Worm (Caenorhabditis elegans): ENCODE results near the gene C03A3.3.

C03A3.3 gene

ce11 chrX:11250983-11251382 lies 17.9 kb downstream of the C03A3.3 start:
- TF ChIP-seq pqm-1 (tag; optimal IDR thresholded peaks at IDR 0.05) (peak; percentile 19), elt-2 (tag; optimal IDR thresholded peaks at IDR 0.05) (peak; percentile 42), daf-12 (tag; optimal IDR thresholded peaks at IDR 0.05) (no peak)

ce11 chrX:11249392-11249791 lies 19.5 kb downstream of the C03A3.3 start:
- peak; percentile 25 for TF ChIP-seq nhr-23 (tag; optimal IDR thresholded peaks at IDR 0.05)
- TF ChIP-seq egl-5 (tag; optimal IDR thresholded peaks at IDR 0.05), result peak; percentile 19
- no peak for TF ChIP-seq pha-4 (tag; optimal IDR thresholded peaks at IDR 0.05)

ce11 chrX:11248083-11248482 lies 20.8 kb downstream of the C03A3.3 start:
- TF ChIP-seq fkh-10 (GFP tag; optimal IDR thresholded peaks at IDR 0.05) (no peak), fos-1 (tag; optimal IDR thresholded peaks at IDR 0.05) (no peak), snpc-4 (tag; optimal IDR thresholded peaks at IDR 0.05) (no peak), skn-1 (tag; optimal IDR thresholded peaks at IDR 0.05) (no peak), ztf-11 (tag; optimal IDR thresholded peaks at IDR 0.05) (no peak), aly-2 (tag; optimal IDR thresholded peaks at IDR 0.05) (no peak), nhr-77 (tag; optimal IDR thresholded peaks at IDR 0.05) (no peak), nfya-1 (tag; optimal IDR thresholded peaks at IDR 0.05; ENCODE audit: insufficient read depth) (peak; percentile 30), ceh-28 (tag; optimal IDR thresholded peaks at IDR 0.05) (no peak), mdl-1 (tag; optimal IDR thresholded peaks at IDR 0.05) (no peak), nhr-25 (tag; optimal IDR thresholded peaks at IDR 0.05) (peak; percentile 67), tbx-2 (tag; optimal IDR thresholded peaks at IDR 0.05) (peak; percentile 43), fkh-2 (tag; optimal IDR thresholded peaks at IDR 0.05) (no peak), sea-2 (GFP tag; optimal IDR thresholded peaks at IDR 0.05) (no peak), ama-1 (optimal IDR thresholded peaks at IDR 0.05) (no peak), lin-39 (tag; optimal IDR thresholded peaks at IDR 0.05) (no peak), nhr-43 (tag; optimal IDR thresholded peaks at IDR 0.05; ENCODE audit: poor library complexity, severe bottlenecking) (peak; percentile 82), lin-15B (tag; optimal IDR thresholded peaks at IDR 0.05) (peak; percentile 9), egl-27 (tag; optimal IDR thresholded peaks at IDR 0.05) (no peak), daf-12 (tag; optimal IDR thresholded peaks at IDR 0.05) (no peak), ZK546.5 (tag; optimal IDR thresholded peaks at IDR 0.05) (no peak), nhr-28 (tag; optimal IDR thresholded peaks at IDR 0.05) (no peak), elt-3 (tag; optimal IDR thresholded peaks at IDR 0.05) (no peak), elt-1 (tag; optimal IDR thresholded peaks at IDR 0.05) (no peak), mml-1 (tag; optimal IDR thresholded peaks at IDR 0.05) (no peak), nhr-23 (tag; optimal IDR thresholded peaks at IDR 0.05) (peak; percentile 87), jun-1 (tag; optimal IDR thresholded peaks at IDR 0.05) (no peak), ceh-16 (tag; optimal IDR thresholded peaks at IDR 0.05) (no peak), R02D3.7 (tag; optimal IDR thresholded peaks at IDR 0.05) (no peak), nhr-67 (tag; optimal IDR thresholded peaks at IDR 0.05) (no peak), pha-4 (tag; optimal IDR thresholded peaks at IDR 0.05) (peak; percentile 49)

- TF ChIP-seq hmg-11 (tag; optimal IDR thresholded peaks at IDR 0.05) (peak; percentile 13), nhr-28 (tag; optimal IDR thresholded peaks at IDR 0.05) (no peak)
Observed at ce11 chrX:11245056-11245455, 23.8 kb downstream of the C03A3.3 start.

ce11 chrX:11243604-11244003 lies 25.3 kb downstream of the C03A3.3 start:
- TF ChIP-seq lin-15B (tag; optimal IDR thresholded peaks at IDR 0.05) (no peak), lsy-12 (tag; optimal IDR thresholded peaks at IDR 0.05) (no peak), lin-39 (tag; optimal IDR thresholded peaks at IDR 0.05) (no peak), nhr-43 (tag; optimal IDR thresholded peaks at IDR 0.05; ENCODE audit: poor library complexity, severe bottlenecking) (no peak), aly-2 (tag; optimal IDR thresholded peaks at IDR 0.05) (no peak), elt-1 (tag; optimal IDR thresholded peaks at IDR 0.05) (no peak), nhr-76 (tag; optimal IDR thresholded peaks at IDR 0.05) (no peak), ceh-16 (tag; optimal IDR thresholded peaks at IDR 0.05) (no peak), nhr-12 (tag; optimal IDR thresholded peaks at IDR 0.05) (no peak), egl-27 (tag; optimal IDR thresholded peaks at IDR 0.05) (no peak), unc-62 (GFP tag; optimal IDR thresholded peaks at IDR 0.05) (no peak)
